Fruit fly (Drosophila melanogaster): ENCODE measurements around the gene Zir.
A peak's percentile ranks its signal among the peaks of the same experiment; 100 is the strongest.

The Zir gene

DNA sequence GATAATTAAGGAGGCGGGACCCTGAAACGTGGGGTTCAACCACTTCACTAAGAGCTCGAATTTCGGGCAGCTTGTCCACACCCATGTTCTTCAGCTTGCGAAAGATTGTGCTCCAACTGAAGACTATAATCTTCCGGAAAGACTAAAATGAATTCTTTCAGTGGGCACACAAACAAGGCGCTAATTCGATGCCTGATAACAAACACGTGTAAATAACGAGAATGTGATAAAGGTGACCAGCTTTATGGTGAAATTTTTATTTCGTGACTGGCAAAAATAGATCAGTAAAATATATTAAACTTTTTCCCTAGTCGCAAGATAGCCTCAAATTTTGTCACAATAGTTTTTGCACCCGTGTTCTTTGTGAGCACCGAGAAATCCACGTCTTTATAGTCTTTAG lies 46.3 kb downstream of the Zir start, which contains the start of the genes CG31975 and ovm:
CG31975 (minus strand) TSS at position 144 of the 400 bp plus-strand sequence.
ovm (minus strand) TSS at position 144 of the 400 bp plus-strand sequence.
- TF ChIP-seq svp (GFP tag) (peak; percentile 70), Ets21C (GFP tag; optimal IDR thresholded peaks at IDR 0.05) (no peak)

- no peak for TF ChIP-seq esn (GFP tag; optimal IDR thresholded peaks at IDR 0.05)
- TF ChIP-seq CG34406 (GFP tag; optimal IDR thresholded peaks at IDR 0.05), result no peak
- TF ChIP-seq CG1621 (tag; optimal IDR thresholded peaks at IDR 0.05), result peak; percentile 83
Observed at dm6 chr2L:143088-143487, 48.5 kb downstream of the Zir start, which contains the start of the genes CG31974 and CG11454. CG31974 (minus strand) TSS chr2L:143091. CG11454 (plus strand) TSS chr2L:143323.

- TF ChIP-seq CG6163 (GFP tag; IDR thresholded peaks at IDR 0.05) (no peak), eg (GFP tag; IDR thresholded peaks at IDR 0.05) (no peak), fkh (GFP tag; optimal IDR thresholded peaks at IDR 0.05) (no peak), CG6792 (GFP tag; optimal IDR thresholded peaks at IDR 0.05) (no peak), CG3032 (tag; optimal IDR thresholded peaks at IDR 0.05) (no peak), Sox102F (GFP tag; optimal IDR thresholded peaks at IDR 0.05) (no peak), CG16779 (tag; optimal IDR thresholded peaks at IDR 0.05) (no peak), lz (GFP tag; optimal IDR thresholded peaks at IDR 0.05) (no peak), Eip93F (GFP tag; optimal IDR thresholded peaks at IDR 0.05) (no peak), CG6854 (GFP tag; optimal IDR thresholded peaks at IDR 0.05) (no peak)
Observed at dm6 chr2L:146503-146902, 52.0 kb downstream of the Zir start.

All from whole organism, prepupa.